Fruit fly (Drosophila melanogaster): Measurements from ENCODE around the gene CG9259.

The CG9259 gene

dm6 chr2L:21082444-21083201 lies 6.6 kb upstream of the CG9259 start, which contains the start of gene CG33511:
TSS of gene CG33511 (minus strand) at chr2L:21082494.
- no peak for TF ChIP-seq ftz-f1 (GFP tag; optimal IDR thresholded peaks at IDR 0.05)
- no peak for TF ChIP-seq sr (GFP tag; IDR thresholded peaks at IDR 0.05)
- no peak for TF ChIP-seq nerfin-2 (GFP tag; IDR thresholded peaks at IDR 0.05; ENCODE audit: partially characterized antibody)
- no peak for TF ChIP-seq CG1832 (GFP tag; optimal IDR thresholded peaks at IDR 0.05)
- no peak for TF ChIP-seq ken (GFP tag; IDR thresholded peaks at IDR 0.05)
- TF ChIP-seq klu (GFP tag; IDR thresholded peaks at IDR 0.05): no peak
- no peak for TF ChIP-seq CG3407 (GFP tag; optimal IDR thresholded peaks at IDR 0.05)
- TF ChIP-seq CG12299 (tag; optimal IDR thresholded peaks at IDR 0.05): no peak
- TF ChIP-seq CG13624 (GFP tag; optimal IDR thresholded peaks at IDR 0.05): no peak
- no peak for TF ChIP-seq Meics (GFP tag; optimal IDR thresholded peaks at IDR 0.05)
- TF ChIP-seq CG6813 (GFP tag; optimal IDR thresholded peaks at IDR 0.05): no peak
- TF ChIP-seq Ets65A (GFP tag): peak; percentile 55
- no peak for TF ChIP-seq CG12219 (GFP tag; optimal IDR thresholded peaks at IDR 0.05)
- peak; percentile 85 for TF ChIP-seq CG15479 (GFP tag; optimal IDR thresholded peaks at IDR 0.05)
- TF ChIP-seq CG12769 (tag; optimal IDR thresholded peaks at IDR 0.05): no peak
- no peak for TF ChIP-seq mld (GFP tag; IDR thresholded peaks at IDR 0.05; ENCODE audit: partially characterized antibody)
- TF ChIP-seq exex (tag; optimal IDR thresholded peaks at IDR 0.05): no peak

dm6 chr2L:21084268-21084667 lies 4.9 kb upstream of the CG9259 start, which contains the start of gene CG33510:
TSS of gene CG33510 (minus strand) at chr2L:21084326.
- TF ChIP-seq eyg (GFP tag; optimal IDR thresholded peaks at IDR 0.05) (no peak), exex (tag; optimal IDR thresholded peaks at IDR 0.05) (peak; percentile 5)

dm6 chr2L:21086406-21086805 lies 2.8 kb upstream of the CG9259 start, which contains the start of gene CG33509:
TSS of gene CG33509 (minus strand) at chr2L:21086506.
- TF ChIP-seq CG9437 (GFP tag; optimal IDR thresholded peaks at IDR 0.05): peak; percentile 24
- no peak for TF ChIP-seq CG15073 (GFP tag; optimal IDR thresholded peaks at IDR 0.05)
- peak; percentile 83 for TF ChIP-seq z (GFP tag; IDR thresholded peaks at IDR 0.05)
- no peak for TF ChIP-seq Xbp1 (GFP tag; optimal IDR thresholded peaks at IDR 0.05)
- no peak for TF ChIP-seq CG31365 (tag; optimal IDR thresholded peaks at IDR 0.05)
- TF ChIP-seq Dek (tag; optimal IDR thresholded peaks at IDR 0.05): no peak
- TF ChIP-seq caup (GFP tag; optimal IDR thresholded peaks at IDR 0.05; ENCODE audit: severe bottlenecking): no peak
- no peak for TF ChIP-seq NFAT (GFP tag; IDR thresholded peaks at IDR 0.05)

- no peak for TF ChIP-seq grn (GFP tag; optimal IDR thresholded peaks at IDR 0.05)
Observed at dm6 chr2L:21088651-21089050, 524 bp upstream of the CG9259 start, which contains the start of gene ppk13. TSS of gene ppk13 (minus strand) at chr2L:21088751.

dm6 chr2L:21090958-21091357 lies 1.8 kb downstream of the CG9259 start, which contains the start of gene CG14397:
TSS of gene CG14397 (plus strand) at chr2L:21091227.
- no peak for TF ChIP-seq CG1529 (GFP tag; optimal IDR thresholded peaks at IDR 0.05)
- no peak for TF ChIP-seq CG4820 (GFP tag; optimal IDR thresholded peaks at IDR 0.05)
- peak; percentile 66 for TF ChIP-seq Blimp-1 (GFP tag; optimal IDR thresholded peaks at IDR 0.05)
- peak; percentile 68 for TF ChIP-seq Asciz (GFP tag; optimal IDR thresholded peaks at IDR 0.05)
- TF ChIP-seq CG18011 (GFP tag; optimal IDR thresholded peaks at IDR 0.05): peak; percentile 88

Measured in whole organism, embryonic.